Worm (Caenorhabditis elegans) whole organism, late embryonic: ENCODE data around the gene R148.3.

Experiments
- K02D7.2 ChIP-seq: sonication (generic microtip); optimal IDR thresholded peaks from 2 replicates; lab custom pipeline; 2017; ENCODE audit warnings: mild to moderate bottlenecking, missing genetic modification characterization, missing compliant biosample characterization
- Y22D7AL.16 ChIP-seq: sonication (generic microtip); optimal IDR thresholded peaks from 2 replicates; lab custom pipeline; 2016; ENCODE audit warnings: missing genetic modification characterization, missing compliant biosample characterization
- ceh-19 ChIP-seq: fragments of 200-800 bp; sonication (Bioruptor generic); optimal IDR thresholded peaks from 2 replicates; lab custom pipeline; 2018; ENCODE audit warnings: mild to moderate bottlenecking, missing genetic modification characterization, missing compliant biosample characterization
- ceh-48 ChIP-seq: sonication (generic microtip); optimal IDR thresholded peaks from 2 replicates; lab custom pipeline; 2016; ENCODE audit warnings: missing genetic modification characterization, inconsistent platforms, missing compliant biosample characterization
- nhr-11 ChIP-seq: fragments of 150-350 bp; optimal IDR thresholded peaks from 2 replicates; lab custom pipeline; 2014; ENCODE audit warnings: missing biosample characterization, missing genetic modification characterization
- pag-3 ChIP-seq: sonication (generic microtip); optimal IDR thresholded peaks from 2 replicates; lab custom pipeline; 2016; ENCODE audit warnings: missing compliant biosample characterization, missing genetic modification characterization, borderline replicate concordance

DNA sequence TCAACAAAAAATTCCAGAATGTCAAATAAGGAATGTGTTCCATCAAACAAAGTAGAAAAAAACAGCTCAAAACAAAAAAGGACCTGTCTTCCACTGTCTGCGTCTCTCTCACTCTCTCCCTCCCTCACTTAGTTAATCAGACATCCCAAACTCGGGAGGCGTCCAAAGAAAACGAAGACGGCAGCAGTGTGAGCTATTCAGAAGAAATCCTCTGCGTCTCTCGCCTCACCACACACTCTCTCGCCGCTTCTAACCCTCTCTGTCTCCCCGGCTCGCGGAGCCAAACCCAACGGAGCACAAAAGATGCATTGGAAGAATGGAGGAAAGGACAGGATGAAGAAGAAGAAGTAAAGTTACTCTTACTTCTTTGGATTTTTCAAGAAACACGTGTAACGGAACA, 45.2 kb downstream of the R148.3 start:
- TF ChIP-seq Y22D7AL.16 (tag; lab: Kevin White, UChicago) (no peak), K02D7.2 (no peak), ceh-48 (tag; lab: Kevin White, UChicago) (no peak), ceh-19 (no peak), nhr-11 (tag; lab: Kevin White, UChicago) (no peak), pag-3 (tag; lab: Kevin White, UChicago) (no peak)
